Fruit fly (Drosophila melanogaster) S2 (cell line): ENCODE results near the gene CG16798.

ENCODE experiments used
- CG8478 ChIP-seq: fragments of >200 bp; optimal IDR thresholded peaks from 2 replicates; lab custom pipeline; 2018
- CTCF ChIP-seq, 2 experiments: fragments of >200 bp; optimal IDR thresholded peaks; 2 replicates each; lab custom pipeline; 2018

dm6 chr2L:20352200-20352599 lies 30.0 kb downstream of the CG16798 start:
- no peak for TF ChIP-seq CG8478 (lab: Kevin White, UChicago)
- TF ChIP-seq CTCF (optimal IDR thresholded peaks at IDR 0.05; lab: Kevin White, UChicago), result no peak
